Worm (Caenorhabditis elegans): ENCODE data around the gene Y41C4A.12.

- TF ChIP-seq unc-130 (tag; optimal IDR thresholded peaks at IDR 0.05), result no peak
- no peak for TF ChIP-seq rnt-1 (tag; optimal IDR thresholded peaks at IDR 0.05)
- TF ChIP-seq nhr-12 (tag; optimal IDR thresholded peaks at IDR 0.05), result no peak
- TF ChIP-seq ceh-8 (GFP tag; optimal IDR thresholded peaks at IDR 0.05), result no peak
- no peak for TF ChIP-seq blmp-1 (tag; optimal IDR thresholded peaks at IDR 0.05)
- no peak for TF ChIP-seq irx-1 (tag; optimal IDR thresholded peaks at IDR 0.05)
- no peak for TF ChIP-seq egl-27 (tag; optimal IDR thresholded peaks at IDR 0.05)
- TF ChIP-seq lsy-2 (tag; optimal IDR thresholded peaks at IDR 0.05), result no peak
- TF ChIP-seq unc-98 (GFP tag; IDR thresholded peaks at IDR 0.05), result no peak
- no peak for TF ChIP-seq C16A3.4 (tag; optimal IDR thresholded peaks at IDR 0.05)
- TF ChIP-seq lin-39 (tag; optimal IDR thresholded peaks at IDR 0.05), result no peak
These were observed 31.4 kb upstream of the Y41C4A.12 start for ce11 chrIII:11757892-11758291.

Measured in whole organism, L1 larva.